Fruit fly (Drosophila melanogaster): ENCODE data around the gene CheB38a.
A peak's percentile ranks its signal among the peaks of the same experiment; 100 is the strongest.

Gene CheB38a

dm6 chr2L:20770242-20770769 lies 48.0 kb downstream of the CheB38a start, which contains the start of gene cad (continued):
- TF ChIP-seq sug (tag; optimal IDR thresholded peaks at IDR 0.05) (peak; percentile 25), unc-4 (GFP tag; IDR thresholded peaks at IDR 0.05; ENCODE audit: partially characterized antibody) (no peak), Pdp1 (GFP tag; optimal IDR thresholded peaks at IDR 0.05) (peak in 1 of 2 experiments; percentile 15), Fer3 (tag; optimal IDR thresholded peaks at IDR 0.05) (peak; percentile 31), CG18764 (GFP tag; optimal IDR thresholded peaks at IDR 0.05) (no peak), CG13123 (GFP tag; optimal IDR thresholded peaks at IDR 0.05) (no peak), Fer2 (tag; optimal IDR thresholded peaks at IDR 0.05) (no peak), sr (GFP tag; IDR thresholded peaks at IDR 0.05) (peak; percentile 55; the same call in 1 of the 3 replicates), E2f2 (GFP tag; IDR thresholded peaks at IDR 0.05) (peak; percentile 20; the same call in 1 of the 2 replicates), Xrp1 (GFP tag; IDR thresholded peaks at IDR 0.05) (peak; percentile 35; the same call in 1 of the 2 replicates), aop (GFP tag; IDR thresholded peaks at IDR 0.05) (peak; percentile 62; the same call in 1 of the 2 replicates), her (GFP tag; optimal IDR thresholded peaks at IDR 0.05) (peak; percentile 43), zen (tag; optimal IDR thresholded peaks at IDR 0.05) (peak; percentile 45), Deaf1 (tag; optimal IDR thresholded peaks at IDR 0.05) (peak; percentile 56), tll (GFP tag; optimal IDR thresholded peaks at IDR 0.05) (peak; percentile 42 to 80), pan (optimal IDR thresholded peaks at IDR 0.05) (no peak), pan (GFP tag; optimal IDR thresholded peaks at IDR 0.05 in 1 of 2, IDR thresholded peaks at IDR 0.05 in 1 of 2) (peak in 1 of 2 experiments; percentile 71), repo (GFP tag; optimal IDR thresholded peaks at IDR 0.05) (no peak), Aef1 (GFP tag; IDR thresholded peaks at IDR 0.05) (no peak), en (GFP tag; optimal IDR thresholded peaks at IDR 0.05) (no peak), Side (GFP tag; optimal IDR thresholded peaks at IDR 0.05) (peak; percentile 1), Antp (GFP tag; optimal IDR thresholded peaks at IDR 0.05) (no peak), psq (GFP tag; optimal IDR thresholded peaks at IDR 0.05) (peak; percentile 31), Nf-YA (GFP tag; IDR thresholded peaks at IDR 0.05) (peak; percentile 60), chm (GFP tag; IDR thresholded peaks at IDR 0.05) (peak; percentile 59), crol (GFP tag; IDR thresholded peaks at IDR 0.05) (0 out of 2 replicates have a peak, but pooled peaks have one; percentile 39), CG8388 (GFP tag; optimal IDR thresholded peaks at IDR 0.05) (peak; percentile 2), HLHmδ (GFP tag; optimal IDR thresholded peaks at IDR 0.05) (peak; percentile 3), cg (GFP tag; optimal IDR thresholded peaks at IDR 0.05) (peak; percentile 15), chn (GFP tag; optimal IDR thresholded peaks at IDR 0.05) (no peak), Ets97D (GFP tag; optimal IDR thresholded peaks at IDR 0.05) (peak; percentile 92), CG4730 (GFP tag; IDR thresholded peaks at IDR 0.05) (no peak), fd64A (GFP tag; optimal IDR thresholded peaks at IDR 0.05) (peak; percentile 33), CG12391 (tag; optimal IDR thresholded peaks at IDR 0.05) (peak; percentile 3), otp (GFP tag; IDR thresholded peaks at IDR 0.05) (peak; percentile 58; the same call in 2 of the 3 replicates), Vsx1 (GFP tag; optimal IDR thresholded peaks at IDR 0.05) (peak; percentile 12), D19B (GFP tag; optimal IDR thresholded peaks at IDR 0.05) (no peak), ftz-f1 (GFP tag; optimal IDR thresholded peaks at IDR 0.05) (peak; percentile 31), CG12219 (GFP tag; optimal IDR thresholded peaks at IDR 0.05) (no peak), az2 (GFP tag; optimal IDR thresholded peaks at IDR 0.05) (no peak), CG10543 (GFP tag; optimal IDR thresholded peaks at IDR 0.05) (peak; percentile 57), ab (GFP tag; optimal IDR thresholded peaks at IDR 0.05) (no peak), odd (GFP tag; optimal IDR thresholded peaks at IDR 0.05) (no peak), gcm (GFP tag; optimal IDR thresholded peaks at IDR 0.05) (peak; percentile 89), pho (GFP tag; optimal IDR thresholded peaks at IDR 0.05) (no peak), CG15696 (tag; optimal IDR thresholded peaks at IDR 0.05) (no peak), hkb (optimal IDR thresholded peaks at IDR 0.05) (no peak), hkb (GFP tag; IDR thresholded peaks at IDR 0.05) (peak; percentile 61; the same call in 1 of the 2 replicates), Nf-YC (tag; optimal IDR thresholded peaks at IDR 0.05) (peak; percentile 98), CG15269 (tag; optimal IDR thresholded peaks at IDR 0.05) (peak; percentile 13)

All from whole organism, embryonic.